Fruit fly (Drosophila melanogaster): Measurements from ENCODE around the gene Acbp4.
A peak's percentile ranks its signal among the peaks of the same experiment; 100 is the strongest.

The Acbp4 gene

dm6 chr3L:7104485-7104884 is 23.6 kb downstream of the Acbp4 start:
- TF ChIP-seq Hr4 (GFP tag; optimal IDR thresholded peaks at IDR 0.05) (no peak), CG8632 (GFP tag; optimal IDR thresholded peaks at IDR 0.05) (no peak), Eip78C (GFP tag) (peak; percentile 17)

DNA sequence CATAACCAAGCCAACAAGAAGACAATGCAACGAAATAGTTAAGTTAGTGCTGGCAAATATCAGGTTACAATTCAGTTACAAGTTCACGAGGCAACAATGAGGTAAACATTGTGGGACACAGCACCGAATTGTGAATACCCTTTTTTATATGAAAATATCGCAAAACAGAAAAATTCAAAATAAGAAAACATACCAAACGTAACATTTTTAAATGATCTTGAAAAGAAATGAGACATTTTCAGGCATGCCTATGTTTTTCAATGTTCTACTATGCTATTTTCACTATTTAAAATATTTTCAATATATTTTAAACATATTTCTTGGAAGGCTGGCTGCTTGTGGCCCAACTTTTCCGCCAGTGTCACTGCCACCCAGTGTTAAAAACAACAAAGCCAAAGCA is 24.1 kb downstream of the Acbp4 start:
- TF ChIP-seq CG7368 (GFP tag; optimal IDR thresholded peaks at IDR 0.05) (no peak), Lpt (GFP tag; optimal IDR thresholded peaks at IDR 0.05) (no peak), CG10631 (GFP tag; optimal IDR thresholded peaks at IDR 0.05) (no peak), CG4318 (GFP tag; optimal IDR thresholded peaks at IDR 0.05) (peak; percentile 15), salr (GFP tag; optimal IDR thresholded peaks at IDR 0.05) (no peak), lz (GFP tag; optimal IDR thresholded peaks at IDR 0.05) (no peak), CG32006 (GFP tag; optimal IDR thresholded peaks at IDR 0.05) (peak; percentile 56), CG8119 (GFP tag; IDR thresholded peaks at IDR 0.05) (peak; percentile 20; the same call in 1 of the 3 replicates), Hr4 (GFP tag; optimal IDR thresholded peaks at IDR 0.05) (peak; percentile 29), Eip78C (GFP tag) (no peak), svp (GFP tag) (no peak)

DNA sequence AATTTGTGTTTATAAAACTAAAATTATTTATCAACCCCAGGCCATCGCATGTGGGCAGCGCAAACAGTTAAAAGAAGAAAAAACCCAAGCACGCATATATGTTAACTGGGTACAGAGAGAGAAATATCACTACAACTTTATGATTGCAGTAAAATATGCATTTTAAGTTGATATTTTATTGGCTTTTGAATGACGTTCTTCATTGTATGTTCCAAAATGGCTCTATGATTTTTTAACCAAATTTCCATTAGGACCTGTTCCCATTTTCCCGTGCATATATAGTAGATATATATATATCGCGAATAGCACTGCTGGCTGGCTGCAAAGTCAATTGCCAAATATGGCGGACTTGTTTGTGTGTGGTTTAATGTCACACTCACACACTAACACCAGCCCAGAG is 31.5 kb downstream of the Acbp4 start:
- TF ChIP-seq salr (GFP tag; optimal IDR thresholded peaks at IDR 0.05), result peak in 1 of 2 experiments; percentile 8
- no peak for TF ChIP-seq fkh (GFP tag; optimal IDR thresholded peaks at IDR 0.05)
- peak; percentile 61 for TF ChIP-seq Hr4 (GFP tag; optimal IDR thresholded peaks at IDR 0.05)
- TF ChIP-seq esn (GFP tag; optimal IDR thresholded peaks at IDR 0.05), result no peak
- TF ChIP-seq CG10669 (GFP tag; optimal IDR thresholded peaks at IDR 0.05), result no peak
- TF ChIP-seq pdm3 (GFP tag; optimal IDR thresholded peaks at IDR 0.05), result peak; percentile 18
- no peak for TF ChIP-seq CG3032 (tag; optimal IDR thresholded peaks at IDR 0.05)
- no peak for TF ChIP-seq CG10631 (GFP tag; optimal IDR thresholded peaks at IDR 0.05)
- TF ChIP-seq CG4318 (GFP tag; optimal IDR thresholded peaks at IDR 0.05), result peak; percentile 2
- TF ChIP-seq Hr39 (GFP tag; optimal IDR thresholded peaks at IDR 0.05), result peak; percentile 25
- TF ChIP-seq Lpt (GFP tag; optimal IDR thresholded peaks at IDR 0.05), result peak; percentile 40
- no peak for TF ChIP-seq CG31627 (GFP tag; optimal IDR thresholded peaks at IDR 0.05)
- TF ChIP-seq CG6276 (GFP tag; optimal IDR thresholded peaks at IDR 0.05), result peak; percentile 33
- no peak for TF ChIP-seq CG6792 (GFP tag; optimal IDR thresholded peaks at IDR 0.05)
- TF ChIP-seq CG3919 (GFP tag; optimal IDR thresholded peaks at IDR 0.05), result peak; percentile 27
- peak; percentile 63 for TF ChIP-seq Eip78C (GFP tag)
- peak; percentile 10 for TF ChIP-seq acj6 (GFP tag; optimal IDR thresholded peaks at IDR 0.05)
- TF ChIP-seq Met (GFP tag; optimal IDR thresholded peaks at IDR 0.05), result peak; percentile 3
- TF ChIP-seq Eip93F (GFP tag; optimal IDR thresholded peaks at IDR 0.05), result no peak
- TF ChIP-seq CG8119 (GFP tag; IDR thresholded peaks at IDR 0.05), result peak; percentile 46; the same call in 2 of the 3 replicates
- TF ChIP-seq CG11294 (GFP tag; IDR thresholded peaks at IDR 0.05), result peak; percentile 27; the same call in 1 of the 2 replicates
- no peak for TF ChIP-seq spab (GFP tag; optimal IDR thresholded peaks at IDR 0.05)
- TF ChIP-seq Gug (GFP tag; IDR thresholded peaks at IDR 0.05), result peak; percentile 37; the same call in 1 of the 2 replicates
- no peak for TF ChIP-seq topi (GFP tag; optimal IDR thresholded peaks at IDR 0.05)
- TF ChIP-seq achi (GFP tag; optimal IDR thresholded peaks at IDR 0.05), result no peak
- TF ChIP-seq CG6163 (GFP tag; IDR thresholded peaks at IDR 0.05), result peak; percentile 56; the same call in 2 of the 3 replicates
- no peak for TF ChIP-seq dac (GFP tag; optimal IDR thresholded peaks at IDR 0.05)
- TF ChIP-seq net (GFP tag; optimal IDR thresholded peaks at IDR 0.05), result peak; percentile 1
- TF ChIP-seq cyc (GFP tag; optimal IDR thresholded peaks at IDR 0.05), result no peak
- TF ChIP-seq CG15336 (GFP tag; IDR thresholded peaks at IDR 0.05), result peak; percentile 67
- TF ChIP-seq CG7368 (GFP tag; optimal IDR thresholded peaks at IDR 0.05), result no peak
- TF ChIP-seq eg (GFP tag; IDR thresholded peaks at IDR 0.05), result peak; percentile 77
- no peak for TF ChIP-seq CG11762 (GFP tag; optimal IDR thresholded peaks at IDR 0.05; ENCODE audit: insufficient read depth)
- peak; percentile 48 for TF ChIP-seq CG32006 (GFP tag; optimal IDR thresholded peaks at IDR 0.05)
- TF ChIP-seq OdsH (GFP tag; optimal IDR thresholded peaks at IDR 0.05), result no peak
- no peak for TF ChIP-seq CG8319 (GFP tag; optimal IDR thresholded peaks at IDR 0.05)
